Worm (Caenorhabditis elegans) whole organism, L4 larva: ENCODE results near the gene mec-17.

ENCODE experiments used
- F49E8.2 ChIP-seq: sonication (generic microtip); optimal IDR thresholded peaks from 2 replicates; lab custom pipeline; 2016; ENCODE audit warnings: missing compliant biosample characterization, mild to moderate bottlenecking, missing genetic modification characterization, borderline replicate concordance
- Y105C5A.15 ChIP-seq: fragments of 200-800 bp; sonication (Bioruptor generic); IDR thresholded peaks from 2 replicates; pipeline ENCODE4 v1.3.6; 2022; ENCODE audit warnings: missing genetic modification characterization, missing compliant biosample characterization
- aha-1 ChIP-seq: fragments of 150-350 bp; peaks from one replicate; lab custom pipeline; 2014; ENCODE audit warnings: missing biosample characterization, missing genetic modification characterization
- attf-4 ChIP-seq: sonication (generic microtip); optimal IDR thresholded peaks from 3 replicates; lab custom pipeline; 2017; ENCODE audit warnings: missing biosample characterization, missing genetic modification characterization
- ceh-28 ChIP-seq: fragments of 150-350 bp; optimal IDR thresholded peaks from 2 replicates; lab custom pipeline; 2014; ENCODE audit warnings: missing biosample characterization, missing genetic modification reagents, missing genetic modification characterization
- ceh-44 ChIP-seq: fragments of 200-800 bp; sonication (Bioruptor generic); IDR thresholded peaks from 2 replicates; pipeline ENCODE4 v1.3.6; 2022; ENCODE audit warnings: missing genetic modification reagents, missing genetic modification characterization, missing compliant biosample characterization
- ceh-62 ChIP-seq: sonication (generic microtip); optimal IDR thresholded peaks from 2 replicates; lab custom pipeline; 2017; ENCODE audit warnings: missing biosample characterization, missing genetic modification characterization
- ceh-82 ChIP-seq: sonication (generic microtip); optimal IDR thresholded peaks from 2 replicates; lab custom pipeline; 2017; ENCODE audit warnings: missing biosample characterization, missing genetic modification characterization
- ces-1 ChIP-seq: fragments of 150-350 bp; sonication (generic microtip); optimal IDR thresholded peaks from 4 replicates; lab custom pipeline; 2014; ENCODE audit warnings: missing biosample characterization, missing genetic modification reagents, missing genetic modification characterization
- cey-2 ChIP-seq: sonication (generic microtip); optimal IDR thresholded peaks from 3 replicates; lab custom pipeline; 2017; ENCODE audit warnings: missing genetic modification characterization, mild to moderate bottlenecking, missing compliant biosample characterization, antibody characterized with exemption, borderline replicate concordance; ENCODE audit not compliant: insufficient read depth
- daf-16 ChIP-seq, 3 experiments: sonication (generic microtip); optimal IDR thresholded peaks; 2 replicates each; lab custom pipeline; 2016 to 2017; ENCODE audit warnings: missing genetic modification characterization in 3 of 3, missing genetic modification reagents in 3 of 3, mild to moderate bottlenecking in 2 of 3, missing compliant biosample characterization in 2 of 3, missing biosample characterization in 1 of 3, moderate library complexity in 1 of 3
- daf-19 ChIP-seq: fragments of 200-800 bp; sonication (Bioruptor generic); conservative IDR thresholded peaks from 2 replicates; pipeline ENCODE4 v1.3.6; 2022; ENCODE audit warnings: missing genetic modification characterization, missing compliant biosample characterization
- daf-8 ChIP-seq: fragments of 200-800 bp; sonication (Bioruptor generic); IDR thresholded peaks from 2 replicates; pipeline ENCODE4 v1.3.6; 2022; ENCODE audit warnings: missing genetic modification characterization, missing compliant biosample characterization
- dve-1 ChIP-seq: sonication (generic microtip); optimal IDR thresholded peaks from 2 replicates; lab custom pipeline; 2017; ENCODE audit warnings: antibody characterized with exemption, mild to moderate bottlenecking, missing genetic modification characterization, missing compliant biosample characterization; ENCODE audit not compliant: insufficient read depth
- egl-43 ChIP-seq: fragments of 200-800 bp; sonication (Bioruptor generic); IDR thresholded peaks from 2 replicates; pipeline ENCODE4 v1.3.6; 2022; ENCODE audit warnings: missing genetic modification reagents, missing genetic modification characterization, missing compliant biosample characterization
- fkh-10 ChIP-seq: fragments of 150-350 bp; optimal IDR thresholded peaks from 2 replicates; lab custom pipeline; 2014; ENCODE audit warnings: missing biosample characterization, missing genetic modification reagents, missing genetic modification characterization
- fos-1 ChIP-seq: fragments of 150-350 bp; optimal IDR thresholded peaks from 2 replicates; lab custom pipeline; 2014; ENCODE audit warnings: missing biosample characterization, missing genetic modification characterization
- gei-8 ChIP-seq: fragments of 200-800 bp; sonication (Bioruptor generic); optimal IDR thresholded peaks from 2 replicates; lab custom pipeline; 2018; ENCODE audit warnings: mild to moderate bottlenecking, missing genetic modification characterization, missing compliant biosample characterization
- hif-1 ChIP-seq, 2 experiments: sonication (generic microtip); optimal IDR thresholded peaks; 2 replicates each; lab custom pipeline; 2016 to 2017; ENCODE audit warnings: missing compliant biosample characterization in 2 of 2, missing genetic modification characterization in 2 of 2, missing genetic modification reagents in 2 of 2, missing genotype in 2 of 2, mild to moderate bottlenecking in 1 of 2
- hlh-11 ChIP-seq: fragments of 200-800 bp; sonication (Bioruptor generic); optimal IDR thresholded peaks from 2 replicates; lab custom pipeline; 2018; ENCODE audit warnings: mild to moderate bottlenecking, missing genetic modification characterization, missing compliant biosample characterization
- jun-1 ChIP-seq: fragments of 150-350 bp; optimal IDR thresholded peaks from 2 replicates; lab custom pipeline; 2014; ENCODE audit warnings: missing biosample characterization, missing genetic modification reagents, missing genetic modification characterization
- lin-15B ChIP-seq: fragments of 150-350 bp; sonication (generic microtip); optimal IDR thresholded peaks from 3 replicates; lab custom pipeline; 2014; ENCODE audit warnings: missing biosample characterization, missing genetic modification characterization
- lir-3 ChIP-seq: sonication (generic microtip); optimal IDR thresholded peaks from 2 replicates; lab custom pipeline; 2016; ENCODE audit warnings: mild to moderate bottlenecking, missing genetic modification characterization, missing compliant biosample characterization
- mes-2 ChIP-seq: sonication (generic microtip); optimal IDR thresholded peaks from 2 replicates; lab custom pipeline; 2016; ENCODE audit warnings: missing genotype, mild to moderate bottlenecking, missing genetic modification characterization, missing compliant biosample characterization; ENCODE audit not compliant: poor library complexity, severe bottlenecking
- nhr-102 ChIP-seq: sonication (generic microtip); optimal IDR thresholded peaks from 2 replicates; lab custom pipeline; 2016; ENCODE audit warnings: mild to moderate bottlenecking, missing genetic modification characterization, moderate library complexity, missing compliant biosample characterization
- nhr-111 ChIP-seq: fragments of 200-800 bp; sonication (Bioruptor generic); optimal IDR thresholded peaks from 2 replicates; lab custom pipeline; 2018; ENCODE audit warnings: mild to moderate bottlenecking, missing genetic modification characterization, missing compliant biosample characterization
- nhr-28 ChIP-seq: fragments of 150-350 bp; optimal IDR thresholded peaks from 2 replicates; lab custom pipeline; 2014; ENCODE audit warnings: missing biosample characterization, missing genetic modification characterization
- pha-4 ChIP-seq, 2 experiments: fragments of 150-350 bp in 1 of 2; fragments of 200-800 bp in 1 of 2; sonication (Bioruptor generic) in 1 of 2; IDR thresholded peaks in 1 of 2; optimal IDR thresholded peaks in 1 of 2; 2 replicates each; pipeline versions ENCODE4 v1.3.6 to Lab custom; 2014 to 2022; ENCODE audit warnings: missing genetic modification characterization in 2 of 2, missing genetic modification reagents in 2 of 2, missing biosample characterization in 1 of 2, missing compliant biosample characterization in 1 of 2
- php-3 ChIP-seq: fragments of 200-800 bp; sonication (Bioruptor generic); IDR thresholded peaks from 2 replicates; pipeline ENCODE4 v1.3.6; 2022; ENCODE audit warnings: missing genetic modification reagents, missing genetic modification characterization, missing compliant biosample characterization
- pqm-1 ChIP-seq: sonication (generic microtip); optimal IDR thresholded peaks from 2 replicates; lab custom pipeline; 2017; ENCODE audit warnings: missing biosample characterization, missing genetic modification characterization
- set-16 ChIP-seq: fragments of 200-800 bp; sonication (Bioruptor generic); IDR thresholded peaks from 2 replicates; pipeline ENCODE4 v1.3.6; 2022; ENCODE audit warnings: missing genetic modification reagents, missing genetic modification characterization, missing compliant biosample characterization
- skn-1 ChIP-seq: fragments of 150-350 bp; optimal IDR thresholded peaks from 2 replicates; lab custom pipeline; 2014; ENCODE audit warnings: missing biosample characterization, missing genetic modification characterization
- unc-39 ChIP-seq: sonication (generic microtip); optimal IDR thresholded peaks from 2 replicates; lab custom pipeline; 2017; ENCODE audit warnings: missing biosample characterization, missing genetic modification characterization

Gene mec-17

ce11 chrIV:8007549-8007948, 20.6 kb upstream of the mec-17 start:
- no peak for TF ChIP-seq egl-43 (GFP tag; lab: Robert Waterston, UW)
- TF ChIP-seq F49E8.2: no peak
- no peak for TF ChIP-seq Y105C5A.15
- no peak for TF ChIP-seq nhr-111
- no peak for TF ChIP-seq hif-1 (tag; optimal IDR thresholded peaks at IDR 0.05; lab: Kevin White, UChicago)
- TF ChIP-seq ces-1 (GFP tag; lab: Kevin White, UChicago): no peak
- TF ChIP-seq lir-3 (tag; lab: Kevin White, UChicago): no peak
- peak; percentile 92 for TF ChIP-seq aha-1

- TF ChIP-seq nhr-111 (no peak), mes-2 (tag; lab: Kevin White, UChicago) (no peak), unc-39 (tag; lab: Kevin White, UChicago) (no peak), ceh-28 (tag; lab: Kevin White, UChicago) (no peak), pqm-1 (no peak), nhr-102 (tag; lab: Kevin White, UChicago) (no peak), ceh-62 (tag; lab: Kevin White, UChicago) (no peak), php-3 (GFP tag; lab: Robert Waterston, UW) (no peak), fkh-10 (no peak), ceh-44 (GFP tag; lab: Robert Waterston, UW) (no peak), fos-1 (tag; lab: Kevin White, UChicago) (no peak), daf-19 (GFP tag; lab: Robert Waterston, UW) (no peak), lin-15B (tag; lab: Kevin White, UChicago) (no peak)
Observed at ce11 chrIV:8006161-8006560, 19.2 kb upstream of the mec-17 start.

ce11 chrIV:8005376-8005775, 18.4 kb upstream of the mec-17 start:
- TF ChIP-seq dve-1 (tag; lab: Kevin White, UChicago) (peak; percentile 39), pha-4 (GFP tag; IDR thresholded peaks at IDR 0.05; lab: Robert Waterston, UW) (no peak), pha-4 (tag; optimal IDR thresholded peaks at IDR 0.05; lab: Kevin White, UChicago) (no peak), attf-4 (tag; lab: Kevin White, UChicago) (no peak), ceh-28 (tag; lab: Kevin White, UChicago) (no peak), hlh-11 (tag; lab: Kevin White, UChicago) (peak; percentile 29), skn-1 (tag; lab: Kevin White, UChicago) (no peak), gei-8 (GFP tag; lab: Kevin White, UChicago) (no peak), cey-2 (tag; lab: Kevin White, UChicago) (no peak), ceh-62 (tag; lab: Kevin White, UChicago) (no peak), pqm-1 (peak; percentile 64), daf-16 (GFP tag; optimal IDR thresholded peaks at IDR 0.05; lab: Kevin White, UChicago) (no peak), daf-16 (tag; optimal IDR thresholded peaks at IDR 0.05; lab: Kevin White, UChicago) (peak; percentile 64), nhr-28 (tag; lab: Kevin White, UChicago) (peak; percentile 24)

- TF ChIP-seq daf-8 (GFP tag; lab: Robert Waterston, UW): no peak
- no peak for TF ChIP-seq hif-1 (tag; optimal IDR thresholded peaks at IDR 0.05; lab: Kevin White, UChicago)
- no peak for TF ChIP-seq pha-4 (GFP tag; IDR thresholded peaks at IDR 0.05; lab: Robert Waterston, UW)
- TF ChIP-seq pha-4 (tag; optimal IDR thresholded peaks at IDR 0.05; lab: Kevin White, UChicago): no peak
- no peak for TF ChIP-seq dve-1 (tag; lab: Kevin White, UChicago)
- no peak for TF ChIP-seq set-16 (GFP tag; lab: Robert Waterston, UW)
- no peak for TF ChIP-seq jun-1 (tag; lab: Kevin White, UChicago)
- TF ChIP-seq ceh-82 (tag; lab: Kevin White, UChicago): no peak
- TF ChIP-seq nhr-111: no peak
Observed at ce11 chrIV:8004019-8004418, 17.0 kb upstream of the mec-17 start, which contains the start of gene rig-4. Gene rig-4, minus strand, starts transcription at chrIV:8004119.
